Worm (Caenorhabditis elegans): ENCODE measurements around the gene jamp-1.

- no peak for TF ChIP-seq nhr-12 (tag; optimal IDR thresholded peaks at IDR 0.05)
- no peak for TF ChIP-seq elt-1 (tag; optimal IDR thresholded peaks at IDR 0.05; ENCODE audit: borderline replicate concordance, insufficient read depth)
- peak; percentile 14 for TF ChIP-seq lsy-2 (tag; optimal IDR thresholded peaks at IDR 0.05)
- no peak for TF ChIP-seq nhr-28 (tag; optimal IDR thresholded peaks at IDR 0.05)
- peak; percentile 41 for TF ChIP-seq unc-120 (tag; optimal IDR thresholded peaks at IDR 0.05; ENCODE audit: poor library complexity, severe bottlenecking)
- TF ChIP-seq pha-4 (tag; optimal IDR thresholded peaks at IDR 0.05): peak; percentile 73
- TF ChIP-seq unc-62 (GFP tag; optimal IDR thresholded peaks at IDR 0.05): peak; percentile 48
- no peak for TF ChIP-seq snpc-4 (tag; optimal IDR thresholded peaks at IDR 0.05)
- no peak for TF ChIP-seq cnd-1 (tag; optimal IDR thresholded peaks at IDR 0.05)
- TF ChIP-seq bed-3 (GFP tag; optimal IDR thresholded peaks at IDR 0.05): no peak
- TF ChIP-seq nhr-237 (tag; optimal IDR thresholded peaks at IDR 0.05): peak; percentile 76
These were observed 50.7 kb downstream of the jamp-1 start for ce11 chrV:6000368-6000802.
